Worm (Caenorhabditis elegans): Measurements from ENCODE around the gene C10A4.2.
"Not testable (repeated sequence)": the region's sequence is repeated elsewhere in the genome, so short reads cannot be mapped to it uniquely, and the experiment has no call there.

Gene C10A4.2

ce11 chrX:7409935-7410334, at the start of gene C10A4.2:
Gene C10A4.2 (plus strand): TSS chrX:7410235.
- TF ChIP-seq him-1 (tag; optimal IDR thresholded peaks at IDR 0.05), result no peak
- TF ChIP-seq W03F9.2 (tag; optimal IDR thresholded peaks at IDR 0.05), result no peak
- no peak for TF ChIP-seq dao-5 (tag; optimal IDR thresholded peaks at IDR 0.05)

DNA sequence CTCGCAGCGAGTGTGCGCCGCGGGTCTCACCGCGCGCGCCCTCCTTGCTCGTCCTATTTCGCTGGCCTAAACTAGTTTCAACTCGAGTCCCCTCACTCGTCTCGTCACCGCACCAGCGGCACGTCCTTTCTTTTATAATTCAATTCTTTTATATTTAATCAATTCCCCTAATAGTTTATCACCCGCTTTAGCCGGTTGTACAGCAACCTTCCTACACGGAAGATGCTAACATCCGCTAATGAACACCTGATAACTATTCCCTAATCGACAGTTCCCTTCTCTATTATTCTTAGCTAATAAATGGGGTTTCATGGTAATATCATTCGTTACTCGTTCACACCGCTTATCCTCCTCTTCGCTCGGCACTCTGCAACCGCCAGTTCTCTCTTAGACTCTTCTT, 44.8 kb upstream of the C10A4.2 start, which contains the start of gene C56G3.2:
C56G3.2 (plus strand) TSS at position 301 of the 400 bp plus-strand sequence.
- TF ChIP-seq W03F9.2, him-1, dao-5 (tag; optimal IDR thresholded peaks at IDR 0.05): not testable (repeated sequence)

DNA sequence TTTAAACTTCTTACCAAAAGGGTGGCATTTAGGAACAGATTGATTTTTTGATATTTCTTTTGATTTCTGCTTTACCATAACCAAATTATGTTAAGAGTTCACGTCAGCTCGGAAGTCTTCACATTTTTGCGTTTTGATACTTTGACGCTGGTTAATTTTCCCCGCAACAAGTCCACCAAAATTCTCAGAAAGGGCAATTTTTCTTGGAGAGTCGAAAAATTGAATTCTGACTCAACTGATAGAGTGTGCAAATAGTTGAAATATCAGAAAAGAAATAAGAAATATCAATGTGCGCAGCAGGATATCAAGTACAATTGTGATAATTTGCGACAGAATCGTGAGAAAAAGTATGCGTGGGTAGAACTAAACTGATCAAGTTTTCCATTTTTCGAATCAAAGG, 40.3 kb upstream of the C10A4.2 start:
- TF ChIP-seq W03F9.2 (tag; optimal IDR thresholded peaks at IDR 0.05), result no peak
- no peak for TF ChIP-seq him-1 (tag; optimal IDR thresholded peaks at IDR 0.05)
- TF ChIP-seq dao-5 (tag; optimal IDR thresholded peaks at IDR 0.05), result no peak

- TF ChIP-seq dao-5 (tag; optimal IDR thresholded peaks at IDR 0.05), result no peak
- no peak for TF ChIP-seq him-1 (tag; optimal IDR thresholded peaks at IDR 0.05)
- no peak for TF ChIP-seq W03F9.2 (tag; optimal IDR thresholded peaks at IDR 0.05)
Measured at ce11 chrX:7371945-7372344, 38.1 kb upstream of the C10A4.2 start.

DNA sequence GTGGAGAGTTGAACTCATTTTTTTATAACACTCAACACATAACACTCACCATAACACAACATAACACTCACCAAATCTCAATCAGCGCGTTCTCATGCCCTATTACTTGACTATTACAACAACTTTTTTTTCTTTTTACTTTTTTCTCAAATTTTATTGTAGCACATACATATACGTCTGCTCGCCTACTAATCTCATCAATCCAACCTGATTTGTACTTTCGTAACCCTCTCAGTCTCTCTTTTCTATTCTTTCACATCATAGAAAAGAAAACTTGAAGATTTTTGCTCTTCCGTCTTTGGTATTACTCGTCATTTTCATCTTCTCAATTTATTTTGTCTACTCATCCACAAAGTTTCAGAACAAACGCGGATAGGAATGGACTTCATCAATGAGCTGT, 33.1 kb upstream of the C10A4.2 start, which contains the start of gene npr-8:
npr-8 (plus strand) TSS at position 362 of the 400 bp plus-strand sequence.
- TF ChIP-seq dao-5 (tag; optimal IDR thresholded peaks at IDR 0.05), result no peak
- no peak for TF ChIP-seq W03F9.2 (tag; optimal IDR thresholded peaks at IDR 0.05)
- TF ChIP-seq him-1 (tag; optimal IDR thresholded peaks at IDR 0.05), result no peak

DNA sequence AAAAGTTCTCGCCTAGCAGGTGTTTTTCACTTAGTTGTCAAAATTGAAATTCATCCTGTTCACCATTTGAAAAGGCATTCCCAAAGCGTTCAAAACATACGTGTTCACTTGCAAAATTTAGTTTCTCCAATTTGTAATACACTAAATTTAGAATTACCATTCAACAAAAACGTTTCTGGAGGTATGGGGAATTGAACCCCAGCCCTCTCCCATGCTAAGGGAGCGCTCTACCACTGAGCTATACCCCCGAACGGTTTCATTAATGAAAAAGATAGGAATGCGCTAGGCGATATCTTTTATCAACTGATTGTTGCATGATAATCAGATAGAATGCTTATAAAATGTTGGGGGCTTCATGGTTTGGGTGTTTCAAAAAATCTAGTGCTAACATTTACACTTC, 31.4 kb upstream of the C10A4.2 start:
- TF ChIP-seq him-1 (tag; optimal IDR thresholded peaks at IDR 0.05) (no peak), dao-5 (tag; optimal IDR thresholded peaks at IDR 0.05) (no peak), W03F9.2 (tag; optimal IDR thresholded peaks at IDR 0.05) (no peak)

DNA sequence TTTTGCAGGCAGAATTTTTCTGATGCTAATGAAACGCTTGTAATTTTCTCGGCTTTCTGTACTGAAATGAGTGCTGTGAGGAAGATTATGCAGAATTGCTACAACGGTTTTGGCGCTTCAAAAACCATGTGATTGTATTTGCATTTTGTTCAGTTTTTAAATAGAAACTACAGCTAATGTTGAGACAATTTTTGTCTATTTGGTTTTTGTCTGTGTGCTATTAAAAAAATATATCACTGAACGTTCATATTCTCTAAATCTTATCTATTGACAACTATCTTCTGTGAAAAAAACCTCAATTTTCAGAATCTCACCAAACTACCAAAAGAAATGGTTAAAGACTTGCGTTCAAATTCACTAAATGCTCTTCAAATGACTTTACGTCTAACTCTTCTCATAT, 19.8 kb upstream of the C10A4.2 start, which contains the start of gene C10A4.6:
C10A4.6 (plus strand) TSS at position 301 of the 400 bp plus-strand sequence.
- TF ChIP-seq him-1 (tag; optimal IDR thresholded peaks at IDR 0.05) (no peak), W03F9.2 (tag; optimal IDR thresholded peaks at IDR 0.05) (no peak), dao-5 (tag; optimal IDR thresholded peaks at IDR 0.05) (no peak)

DNA sequence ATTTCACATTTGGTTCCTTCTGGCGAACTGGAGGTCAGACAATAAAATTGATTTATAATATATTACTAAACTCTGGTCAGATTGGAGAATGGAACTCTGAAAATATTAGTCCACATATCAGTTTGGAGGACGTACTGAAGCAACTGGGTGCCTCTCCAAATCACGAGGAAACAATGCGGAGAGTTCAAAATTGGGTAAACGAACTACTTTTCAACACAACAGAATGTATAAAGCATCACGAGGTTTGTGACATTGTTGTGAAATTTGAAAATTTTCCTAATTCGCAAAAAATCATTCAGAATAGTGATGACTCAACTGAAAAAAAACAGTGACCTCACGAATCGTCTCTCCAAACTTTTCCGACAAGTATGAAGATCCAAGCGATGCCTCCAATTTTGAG, 16.9 kb upstream of the C10A4.2 start, which contains the start of gene gad-2:
gad-2 (plus strand) TSS at position 301 of the 400 bp plus-strand sequence.
- no peak for TF ChIP-seq dao-5 (tag; optimal IDR thresholded peaks at IDR 0.05)

- no peak for TF ChIP-seq W03F9.2 (tag; optimal IDR thresholded peaks at IDR 0.05)
Measured at ce11 chrX:7397935-7398334, 12.1 kb upstream of the C10A4.2 start, which contains the start of gene C10A4.13. Gene C10A4.13 (minus strand): TSS chrX:7398035.

DNA sequence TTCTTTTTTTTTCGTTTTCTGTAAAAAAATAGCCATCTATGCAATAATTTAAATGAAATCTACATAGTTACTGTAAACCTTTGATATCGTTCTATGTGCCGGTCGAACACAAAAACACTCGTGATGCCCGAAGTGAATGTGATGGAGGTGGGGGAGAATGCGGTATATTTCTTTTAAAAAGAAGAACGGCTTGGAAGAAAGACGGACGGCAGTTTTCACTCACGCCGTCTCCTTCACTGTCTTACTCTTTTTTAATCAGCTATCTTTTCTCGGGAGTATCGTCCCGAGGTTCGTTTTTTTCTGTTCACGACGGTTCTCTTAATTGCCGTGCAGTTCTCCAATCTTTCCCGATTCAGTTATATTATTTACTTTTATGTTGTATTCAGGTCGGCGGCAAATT, 11.5 kb upstream of the C10A4.2 start, which contains the start of gene C10A4.10:
C10A4.10 (plus strand) TSS at position 301 of the 400 bp plus-strand sequence.
- TF ChIP-seq dao-5 (tag; optimal IDR thresholded peaks at IDR 0.05) (no peak), W03F9.2 (tag; optimal IDR thresholded peaks at IDR 0.05) (no peak), him-1 (tag; optimal IDR thresholded peaks at IDR 0.05) (no peak)

- TF ChIP-seq W03F9.2 (tag; optimal IDR thresholded peaks at IDR 0.05) (no peak), him-1 (tag; optimal IDR thresholded peaks at IDR 0.05) (no peak), dao-5 (tag; optimal IDR thresholded peaks at IDR 0.05) (no peak)
Measured at ce11 chrX:7400788-7401187, 9.2 kb upstream of the C10A4.2 start, which contains the start of gene C10A4.4. Gene C10A4.4 (plus strand): TSS chrX:7401088.

DNA sequence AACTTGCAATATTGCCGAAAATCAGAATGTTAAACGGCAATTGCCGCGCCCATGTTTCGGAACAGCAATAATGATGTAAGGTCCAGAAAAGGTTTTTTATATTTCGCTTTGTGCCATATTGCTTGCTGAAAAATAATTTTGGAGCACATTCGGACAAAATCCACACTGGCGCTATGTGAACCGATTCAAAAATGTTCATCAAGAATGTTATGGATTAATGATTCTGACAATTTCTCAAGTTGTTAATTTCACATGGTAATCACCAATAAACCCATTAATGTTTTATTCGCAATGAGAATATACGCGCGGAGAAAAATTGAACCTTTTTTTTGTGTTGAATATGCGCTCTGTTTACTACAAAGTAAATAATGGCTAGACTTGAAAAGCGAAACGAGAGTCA, 5.5 kb upstream of the C10A4.2 start:
- TF ChIP-seq dao-5 (tag; optimal IDR thresholded peaks at IDR 0.05) (no peak), W03F9.2 (tag; optimal IDR thresholded peaks at IDR 0.05) (no peak), him-1 (tag; optimal IDR thresholded peaks at IDR 0.05) (no peak)

DNA sequence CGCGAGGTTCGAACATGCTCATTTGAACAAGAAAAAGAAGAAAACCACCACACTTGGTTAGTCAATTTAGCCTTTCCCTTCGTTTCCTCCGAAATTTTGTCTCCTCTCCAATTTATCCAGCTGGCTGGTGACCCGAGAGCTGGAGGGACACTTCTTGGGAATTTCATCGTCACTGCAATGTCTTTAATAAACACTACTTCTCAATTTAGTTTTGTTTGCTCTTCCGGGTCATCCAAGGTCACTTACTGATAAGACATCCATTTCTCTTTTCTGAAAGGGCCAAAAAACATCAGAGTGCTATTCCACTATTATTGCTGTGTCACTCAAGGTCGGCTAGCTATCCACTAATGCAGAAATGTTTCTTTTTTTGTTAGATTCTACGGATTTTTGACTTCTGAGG, 4.6 kb upstream of the C10A4.2 start, which contains the start of gene C10A4.3:
C10A4.3 (plus strand) TSS at position 301 of the 400 bp plus-strand sequence.
- TF ChIP-seq him-1 (tag; optimal IDR thresholded peaks at IDR 0.05), result no peak
- TF ChIP-seq dao-5 (tag; optimal IDR thresholded peaks at IDR 0.05), result no peak
- no peak for TF ChIP-seq W03F9.2 (tag; optimal IDR thresholded peaks at IDR 0.05)

DNA sequence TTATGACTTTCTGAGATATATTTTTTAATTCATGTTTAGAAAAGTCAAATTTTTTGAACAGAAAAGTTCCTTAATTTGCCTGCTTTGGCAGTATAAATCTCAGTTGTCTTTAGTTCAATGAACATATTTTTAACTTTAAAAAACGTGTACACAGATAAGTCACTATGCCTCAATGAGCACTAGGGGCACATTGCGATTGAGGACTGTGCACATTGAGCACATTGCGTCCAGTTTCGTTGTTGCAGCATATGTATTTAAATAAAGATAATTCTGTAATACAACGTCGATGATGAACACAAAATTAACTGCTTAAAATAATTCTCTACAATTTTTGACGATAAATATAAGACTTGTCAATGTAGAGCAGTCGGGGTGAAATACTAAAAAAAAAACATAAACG, 2.3 kb upstream of the C10A4.2 start:
- TF ChIP-seq him-1 (tag; optimal IDR thresholded peaks at IDR 0.05) (no peak), dao-5 (tag; optimal IDR thresholded peaks at IDR 0.05) (no peak), W03F9.2 (tag; optimal IDR thresholded peaks at IDR 0.05) (no peak)

ce11 chrX:7409030-7409429, 1.0 kb upstream of the C10A4.2 start:
- TF ChIP-seq him-1 (tag; optimal IDR thresholded peaks at IDR 0.05), result no peak
- no peak for TF ChIP-seq dao-5 (tag; optimal IDR thresholded peaks at IDR 0.05)
- no peak for TF ChIP-seq W03F9.2 (tag; optimal IDR thresholded peaks at IDR 0.05)
